Fruit fly (Drosophila melanogaster) whole organism, embryonic: ENCODE measurements around the gene CG15772.

Experiments used
- Adf1 ChIP-seq: fragments of 200-800 bp; sonication (Bioruptor generic); IDR thresholded peaks from 2 replicates; pipeline ENCODE4 v1.3.6; 2022; ENCODE audit warnings: missing biosample characterization, missing genetic modification characterization
- Asciz ChIP-seq: fragments of 200-800 bp; sonication (Bioruptor generic); optimal IDR thresholded peaks from 2 replicates; lab custom pipeline; 2017; ENCODE audit warnings: missing biosample characterization, mild to moderate bottlenecking, missing genetic modification characterization, missing genetic modification reagents
- CG10565 ChIP-seq: fragments of 200-800 bp; sonication (Bioruptor generic); optimal IDR thresholded peaks from 3 replicates; lab custom pipeline; 2016; ENCODE audit warnings: missing biosample characterization, mild to moderate bottlenecking, missing genetic modification characterization
- CG11504 ChIP-seq: fragments of 200-800 bp; sonication (Bioruptor generic); optimal IDR thresholded peaks from 3 replicates; lab custom pipeline; 2019; ENCODE audit warnings: missing biosample characterization, mild to moderate bottlenecking, missing genetic modification characterization, moderate library complexity
- CG12659 ChIP-seq: fragments of 200-800 bp; sonication (Bioruptor generic); optimal IDR thresholded peaks from 3 replicates; lab custom pipeline; 2017; ENCODE audit warnings: mild to moderate bottlenecking, missing biosample characterization, missing genetic modification reagents, missing genetic modification characterization
- CG13296 ChIP-seq: fragments of 200-800 bp; sonication (Bioruptor generic); optimal IDR thresholded peaks from 3 replicates; lab custom pipeline; 2018; ENCODE audit warnings: missing biosample characterization, mild to moderate bottlenecking, missing genetic modification characterization
- CG17328 ChIP-seq: fragments of 200-800 bp; sonication (Bioruptor generic); IDR thresholded peaks from 2 replicates; pipeline ENCODE4 v1.3.6; 2022; ENCODE audit warnings: missing biosample characterization, missing genetic modification characterization
- CG2116 ChIP-seq: fragments of 200-800 bp; sonication (Bioruptor generic); optimal IDR thresholded peaks from 3 replicates; lab custom pipeline; 2018; ENCODE audit warnings: missing biosample characterization, mild to moderate bottlenecking, missing genetic modification characterization
- CG2120 ChIP-seq: fragments of 200-800 bp; sonication (Bioruptor generic); optimal IDR thresholded peaks from 3 replicates; lab custom pipeline; 2016; ENCODE audit warnings: missing biosample characterization, missing genetic modification characterization
- CG5180 ChIP-seq: fragments of 200-800 bp; sonication (Bioruptor generic); optimal IDR thresholded peaks from 3 replicates; lab custom pipeline; 2017; ENCODE audit warnings: missing biosample characterization, missing genetic modification characterization, mild to moderate bottlenecking, moderate library complexity, missing genetic modification reagents
- CG6813 ChIP-seq: fragments of 200-800 bp; sonication (Bioruptor generic); optimal IDR thresholded peaks from 2 replicates; lab custom pipeline; 2017; ENCODE audit warnings: missing biosample characterization, missing genetic modification characterization, mild to moderate bottlenecking, moderate library complexity, missing genetic modification reagents
- CG8290 ChIP-seq, 3 experiments: fragments of 200-800 bp; sonication (Bioruptor generic); optimal IDR thresholded peaks; 2 replicates each; lab custom pipeline; 2016 to 2019; ENCODE audit warnings: missing biosample characterization in 3 of 3, missing genetic modification characterization in 3 of 3, mild to moderate bottlenecking in 2 of 3, moderate library complexity in 1 of 3
- CoRest ChIP-seq: fragments of 200-800 bp; sonication (Bioruptor generic); optimal IDR thresholded peaks from 3 replicates; lab custom pipeline; 2018; ENCODE audit warnings: missing biosample characterization, mild to moderate bottlenecking, missing genetic modification characterization, moderate library complexity
- D ChIP-seq, 2 experiments: fragments of 200-800 bp in 1 of 2; fragments of >200 bp in 1 of 2; sonication (Bioruptor generic) in 1 of 2; optimal IDR thresholded peaks; 2 replicates in 1 of 2; 3 replicates in 1 of 2; lab custom pipeline; 2017; ENCODE audit warnings: mild to moderate bottlenecking in 1 of 2, missing biosample characterization in 1 of 2, missing genetic modification characterization in 1 of 2, missing genetic modification reagents in 1 of 2
- Dref ChIP-seq: fragments of 200-800 bp; sonication (Bioruptor generic); IDR thresholded peaks from 2 replicates; pipeline ENCODE4 v1.3.6; 2022; ENCODE audit warnings: missing biosample characterization, missing genetic modification characterization
- Fer3 ChIP-seq: fragments of 200-800 bp; sonication (Bioruptor generic); optimal IDR thresholded peaks from 2 replicates; lab custom pipeline; 2018; ENCODE audit warnings: missing biosample characterization, mild to moderate bottlenecking, missing genetic modification characterization, moderate library complexity
- HLH3B ChIP-seq: fragments of 200-800 bp; sonication (Bioruptor generic); IDR thresholded peaks from 2 replicates; pipeline ENCODE4 v1.3.6; 2022; ENCODE audit warnings: missing biosample characterization, missing genetic modification characterization
- HLH54F ChIP-seq: fragments of 200-800 bp; sonication (Bioruptor generic); optimal IDR thresholded peaks from 3 replicates; lab custom pipeline; 2016; ENCODE audit warnings: missing biosample characterization, missing genetic modification characterization
- Hr3 ChIP-seq: fragments of 200-800 bp; sonication (Bioruptor generic); optimal IDR thresholded peaks from 3 replicates; lab custom pipeline; 2016; ENCODE audit warnings: missing biosample characterization, missing genetic modification characterization
- Mrtf ChIP-seq: fragments of 200-800 bp; sonication (Bioruptor generic); IDR thresholded peaks from 3 replicates; pipeline ENCODE4 v1.3.6; 2022; ENCODE audit warnings: missing biosample characterization, missing genetic modification characterization
- Nf-YB ChIP-seq: fragments of 200-800 bp; sonication (Bioruptor generic); optimal IDR thresholded peaks from 3 replicates; lab custom pipeline; 2019; ENCODE audit warnings: missing biosample characterization, mild to moderate bottlenecking, missing genetic modification characterization, moderate library complexity
- Sin3A ChIP-seq: fragments of >200 bp; optimal IDR thresholded peaks from 2 replicates; lab custom pipeline; 2018
- Taf1 ChIP-seq: fragments of 200-800 bp; sonication (Bioruptor generic); IDR thresholded peaks from 2 replicates; pipeline ENCODE4 v1.3.6; 2022; ENCODE audit warnings: missing biosample characterization, missing genetic modification characterization
- Xbp1 ChIP-seq: fragments of 200-800 bp; sonication (Bioruptor generic); optimal IDR thresholded peaks from 3 replicates; lab custom pipeline; 2016; ENCODE audit warnings: missing biosample characterization, mild to moderate bottlenecking, missing genetic modification characterization
- ap ChIP-seq: fragments of 200-800 bp; sonication (Bioruptor generic); IDR thresholded peaks from 2 replicates; pipeline ENCODE4 v1.3.6; 2022; ENCODE audit warnings: missing biosample characterization, missing genetic modification characterization
- ara ChIP-seq: fragments of 200-800 bp; sonication (Bioruptor generic); IDR thresholded peaks from 2 replicates; pipeline ENCODE4 v1.3.6; 2022; ENCODE audit warnings: missing biosample characterization, missing genetic modification characterization
- ci ChIP-seq: fragments of 200-800 bp; sonication (Bioruptor generic); IDR thresholded peaks from 3 replicates; pipeline ENCODE4 v1.3.6; 2022; ENCODE audit warnings: missing biosample characterization, missing genetic modification characterization
- crp ChIP-seq, 2 experiments: fragments of 200-800 bp; sonication (Bioruptor generic); optimal IDR thresholded peaks; 2 replicates in 1 of 2; 3 replicates in 1 of 2; lab custom pipeline; 2017; ENCODE audit warnings: missing biosample characterization in 2 of 2, missing genetic modification characterization in 2 of 2, mild to moderate bottlenecking in 1 of 2, moderate library complexity in 1 of 2
- dmrt11E ChIP-seq: fragments of 200-800 bp; sonication (Bioruptor generic); optimal IDR thresholded peaks from 3 replicates; lab custom pipeline; 2018; ENCODE audit warnings: missing biosample characterization, mild to moderate bottlenecking, missing genetic modification characterization, moderate library complexity
- eve ChIP-seq, 2 experiments: fragments of >200 bp; optimal IDR thresholded peaks; 2 replicates each; lab custom pipeline; 2017; ENCODE audit warnings: missing biosample characterization in 2 of 2, missing genetic modification characterization in 2 of 2
- grau ChIP-seq: fragments of 200-800 bp; optimal IDR thresholded peaks from 3 replicates; lab custom pipeline; 2019; ENCODE audit warnings: missing biosample characterization, mild to moderate bottlenecking, missing genetic modification characterization, moderate library complexity
- gsb ChIP-seq: fragments of 200-800 bp; sonication (Bioruptor generic); IDR thresholded peaks from 2 replicates; pipeline ENCODE4 v1.3.6; 2022; ENCODE audit warnings: missing biosample characterization, missing genetic modification characterization
- gsb-n ChIP-seq: fragments of 200-800 bp; sonication (Bioruptor generic); optimal IDR thresholded peaks from 3 replicates; lab custom pipeline; 2018; ENCODE audit warnings: missing biosample characterization, mild to moderate bottlenecking, missing genetic modification characterization
- ham ChIP-seq: fragments of 200-800 bp; sonication (Bioruptor generic); IDR thresholded peaks from 2 replicates; pipeline ENCODE4 v1.3.6; 2022; ENCODE audit warnings: missing biosample characterization, missing genetic modification characterization
- hb ChIP-seq: fragments of 200-800 bp; sonication (Bioruptor generic); IDR thresholded peaks from 3 replicates; pipeline ENCODE4 v1.3.6; 2022; ENCODE audit warnings: missing biosample characterization, missing genetic modification characterization; ENCODE audit not compliant: partially characterized antibody
- kni ChIP-seq: fragments of 200-800 bp; sonication (Bioruptor generic); optimal IDR thresholded peaks from 3 replicates; lab custom pipeline; 2017; ENCODE audit warnings: mild to moderate bottlenecking, missing biosample characterization, missing genetic modification reagents, missing genetic modification characterization
- lov ChIP-seq, 2 experiments: fragments of 200-800 bp in 1 of 2; fragments of >200 bp in 1 of 2; sonication (Bioruptor generic) in 1 of 2; IDR thresholded peaks in 1 of 2; optimal IDR thresholded peaks in 1 of 2; 2 replicates in 1 of 2; 3 replicates in 1 of 2; pipeline versions ENCODE4 v1.3.6 to Lab custom; 2017 to 2022; ENCODE audit warnings: missing biosample characterization in 1 of 2, missing genetic modification characterization in 1 of 2
- otp ChIP-seq: fragments of 200-800 bp; sonication (Bioruptor generic); IDR thresholded peaks from 3 replicates; pipeline ENCODE4, ENCODE4 v1.3.6; 2022; ENCODE audit warnings: missing biosample characterization, missing genetic modification characterization
- pnt ChIP-seq: fragments of 200-800 bp; sonication (Bioruptor generic); optimal IDR thresholded peaks from 3 replicates; lab custom pipeline; 2016; ENCODE audit warnings: missing biosample characterization, missing genetic modification characterization
- ranshi ChIP-seq: fragments of 200-800 bp; sonication (Bioruptor generic); IDR thresholded peaks from 2 replicates; pipeline ENCODE4 v1.3.6; 2022; ENCODE audit warnings: missing biosample characterization, missing genetic modification characterization
- repo ChIP-seq: fragments of 200-800 bp; sonication (Bioruptor generic); optimal IDR thresholded peaks from 2 replicates; lab custom pipeline; 2016; ENCODE audit warnings: missing biosample characterization, missing genetic modification characterization
- sima ChIP-seq: fragments of 200-800 bp; sonication (Bioruptor generic); optimal IDR thresholded peaks from 2 replicates; lab custom pipeline; 2016; ENCODE audit warnings: missing biosample characterization, missing genetic modification characterization
- tap ChIP-seq: fragments of 200-800 bp; optimal IDR thresholded peaks from 3 replicates; lab custom pipeline; 2019; ENCODE audit warnings: missing biosample characterization, mild to moderate bottlenecking, missing genetic modification characterization, moderate library complexity
- vvl ChIP-seq: fragments of 200-800 bp; sonication (Bioruptor generic); IDR thresholded peaks from 2 replicates; pipeline ENCODE4 v1.3.6; 2022; ENCODE audit warnings: missing biosample characterization, missing genetic modification characterization
- zen2 ChIP-seq: fragments of 200-800 bp; sonication (Bioruptor generic); IDR thresholded peaks from 3 replicates; pipeline ENCODE4 v1.3.6; 2022; ENCODE audit warnings: missing biosample characterization, missing genetic modification characterization; ENCODE audit not compliant: partially characterized antibody
- zf30C ChIP-seq: fragments of 200-800 bp; sonication (Bioruptor generic); optimal IDR thresholded peaks from 3 replicates; lab custom pipeline; 2018; ENCODE audit warnings: missing biosample characterization, mild to moderate bottlenecking, missing genetic modification characterization

CG15772 gene

dm6 chrX:5764001-5764892 is 12.2 kb downstream of the CG15772 start, which contains the start of the genes MAPk-Ak2 and CG42699 (continued):
- TF ChIP-seq HLH3B (GFP tag; lab: Robert Waterston, UW) (peak; percentile 70; the same call in 1 of the 2 replicates), Hr3 (GFP tag; lab: Kevin White, UChicago) (peak; percentile 28), zen2 (GFP tag; lab: Robert Waterston, UW) (0 out of 3 replicates have a peak, but pooled peaks have one; percentile 40), Fer3 (tag; lab: Kevin White, UChicago) (peak; percentile 82), CG10565 (GFP tag; lab: Kevin White, UChicago) (no peak), ham (GFP tag; lab: Robert Waterston, UW) (no peak), gsb-n (tag; lab: Kevin White, UChicago) (peak; percentile 69), CG2120 (peak; percentile 77), ci (GFP tag; lab: Robert Waterston, UW) (peak; percentile 90), repo (GFP tag; lab: Kevin White, UChicago) (peak; percentile 75), pnt (GFP tag; lab: Kevin White, UChicago) (peak; percentile 64), sima (GFP tag; lab: Kevin White, UChicago) (peak; percentile 46), CG12659 (GFP tag; lab: Kevin White, UChicago) (peak; percentile 90), crp (GFP tag; optimal IDR thresholded peaks at IDR 0.05; lab: Kevin White, UChicago) (peak in 1 of 2 experiments; percentile 56), CG13296 (GFP tag; lab: Kevin White, UChicago) (peak; percentile 93), zf30C (no peak), ara (GFP tag; lab: Robert Waterston, UW) (peak; percentile 71), dmrt11E (tag; lab: Kevin White, UChicago) (peak; percentile 55), hb (GFP tag; lab: Robert Waterston, UW) (peak; percentile 82), vvl (GFP tag; lab: Robert Waterston, UW) (peak; percentile 40), CG6813 (peak; percentile 91), CG2116 (peak; percentile 96), CoRest (peak; percentile 66), HLH54F (GFP tag; lab: Kevin White, UChicago) (peak; percentile 65), otp (peak; percentile 76; the same call in 1 of the 3 replicates), CG5180 (GFP tag; lab: Kevin White, UChicago) (peak; percentile 78), gsb (GFP tag; lab: Robert Waterston, UW) (0 out of 2 replicates have a peak, but pooled peaks have one; percentile 36), CG11504 (tag; lab: Kevin White, UChicago) (peak; percentile 61), Mrtf (GFP tag; lab: Robert Waterston, UW) (no peak; the same call in 2 of the 3 replicates), CG17328 (GFP tag; lab: Robert Waterston, UW) (peak; percentile 42; the same call in 1 of the 2 replicates), kni (GFP tag; lab: Kevin White, UChicago) (peak; percentile 99), tap (tag; lab: Kevin White, UChicago) (peak; percentile 54), lov (optimal IDR thresholded peaks at IDR 0.05; lab: Kevin White, UChicago) (no peak), lov (GFP tag; IDR thresholded peaks at IDR 0.05; lab: Robert Waterston, UW) (peak; percentile 61; the same call in 1 of the 3 replicates), eve (GFP tag; optimal IDR thresholded peaks at IDR 0.05; lab: Kevin White, UChicago) (no peak), Xbp1 (GFP tag; lab: Kevin White, UChicago) (peak; percentile 0), ranshi (GFP tag; lab: Robert Waterston, UW) (no peak; the same call in 1 of the 2 replicates), Sin3A (lab: Kevin White, UChicago) (peak; percentile 61), Dref (GFP tag; lab: Robert Waterston, UW) (peak; percentile 86), Asciz (GFP tag; lab: Kevin White, UChicago) (peak; percentile 88), CG8290 (GFP tag; optimal IDR thresholded peaks at IDR 0.05; lab: Kevin White, UChicago) (peak; percentile 86), CG8290 (tag; optimal IDR thresholded peaks at IDR 0.05; lab: Kevin White, UChicago) (peak; percentile 76 to 88), grau (tag; lab: Kevin White, UChicago) (peak; percentile 66), Adf1 (GFP tag; lab: Robert Waterston, UW) (peak; percentile 36), ap (GFP tag; lab: Robert Waterston, UW) (peak; percentile 45; the same call in 1 of the 2 replicates), D (optimal IDR thresholded peaks at IDR 0.05; lab: Kevin White, UChicago) (no peak), D (GFP tag; optimal IDR thresholded peaks at IDR 0.05; lab: Kevin White, UChicago) (peak; percentile 74), Taf1 (GFP tag; lab: Robert Waterston, UW) (no peak), Nf-YB (peak; percentile 54)
